Worm (Caenorhabditis elegans) whole organism, L4 larva: ENCODE measurements around the gene srbc-20.

Source experiments
- D1046.2 ChIP-seq: fragments of 200-800 bp; sonication (Bioruptor generic); IDR thresholded peaks from 2 replicates; pipeline ENCODE4 v1.3.6; 2022; ENCODE audit warnings: missing genetic modification characterization, missing compliant biosample characterization
- F10B5.3 ChIP-seq: sonication (generic microtip); optimal IDR thresholded peaks from 2 replicates; lab custom pipeline; 2016; ENCODE audit warnings: mild to moderate bottlenecking, missing genetic modification characterization, missing compliant biosample characterization
- F44E2.7 ChIP-seq: fragments of 200-800 bp; sonication (Bioruptor generic); IDR thresholded peaks from 2 replicates; pipeline ENCODE4 v2.1.2; 2022; ENCODE audit warnings: missing genetic modification characterization, missing compliant biosample characterization
- T26A8.4 ChIP-seq: fragments of 200-800 bp; sonication (Bioruptor generic); IDR thresholded peaks from 2 replicates; pipeline ENCODE4 v1.3.6; 2022; ENCODE audit warnings: missing genetic modification characterization, missing compliant biosample characterization
- Y105C5A.15 ChIP-seq: fragments of 200-800 bp; sonication (Bioruptor generic); IDR thresholded peaks from 2 replicates; pipeline ENCODE4 v1.3.6; 2022; ENCODE audit warnings: missing genetic modification characterization, missing compliant biosample characterization
- Y48G9A.11 ChIP-seq: fragments of 200-800 bp; sonication (Bioruptor generic); IDR thresholded peaks from 2 replicates; pipeline ENCODE4 v1.3.6; 2022; ENCODE audit warnings: missing genetic modification reagents, missing genetic modification characterization, missing compliant biosample characterization
- Y5F2A.4 ChIP-seq: fragments of 200-800 bp; sonication (Bioruptor generic); optimal IDR thresholded peaks from 2 replicates; lab custom pipeline; 2018; ENCODE audit warnings: mild to moderate bottlenecking, missing genetic modification characterization, missing compliant biosample characterization
- ZK337.2 ChIP-seq: fragments of 200-800 bp; sonication (Bioruptor generic); IDR thresholded peaks from 2 replicates; pipeline ENCODE4 v1.3.6; 2022; ENCODE audit warnings: missing genetic modification reagents, missing genetic modification characterization, missing compliant biosample characterization
- ZK546.5 ChIP-seq, 2 experiments: sonication (generic microtip); optimal IDR thresholded peaks; 2 replicates each; lab custom pipeline; 2017; ENCODE audit warnings: missing biosample characterization in 2 of 2, missing genetic modification characterization in 2 of 2
- aly-2 ChIP-seq: sonication (generic microtip); optimal IDR thresholded peaks from 2 replicates; lab custom pipeline; 2018; ENCODE audit warnings: missing biosample characterization, missing genetic modification characterization
- attf-4 ChIP-seq: sonication (generic microtip); optimal IDR thresholded peaks from 3 replicates; lab custom pipeline; 2017; ENCODE audit warnings: missing biosample characterization, missing genetic modification characterization
- ceh-62 ChIP-seq: sonication (generic microtip); optimal IDR thresholded peaks from 2 replicates; lab custom pipeline; 2017; ENCODE audit warnings: missing biosample characterization, missing genetic modification characterization
- ces-1 ChIP-seq: fragments of 150-350 bp; sonication (generic microtip); optimal IDR thresholded peaks from 4 replicates; lab custom pipeline; 2014; ENCODE audit warnings: missing biosample characterization, missing genetic modification reagents, missing genetic modification characterization
- daf-16 ChIP-seq, 3 experiments: sonication (generic microtip); optimal IDR thresholded peaks; 2 replicates each; lab custom pipeline; 2016 to 2017; ENCODE audit warnings: missing genetic modification characterization in 3 of 3, missing genetic modification reagents in 3 of 3, mild to moderate bottlenecking in 2 of 3, missing compliant biosample characterization in 2 of 3, missing biosample characterization in 1 of 3, moderate library complexity in 1 of 3
- dmd-8 ChIP-seq: fragments of 200-800 bp; sonication (Bioruptor generic); IDR thresholded peaks from 2 replicates; pipeline ENCODE4 v1.3.6; 2022; ENCODE audit warnings: missing genetic modification characterization, missing compliant biosample characterization
- dmd-9 ChIP-seq: fragments of 200-800 bp; sonication (Bioruptor generic); IDR thresholded peaks from 2 replicates; pipeline ENCODE4 v1.3.6; 2022; ENCODE audit warnings: missing genetic modification reagents, missing genetic modification characterization, missing compliant biosample characterization
- dpl-1 ChIP-seq: fragments of 150-350 bp; optimal IDR thresholded peaks from 2 replicates; lab custom pipeline; 2014; ENCODE audit warnings: missing biosample characterization, missing genetic modification reagents, missing genetic modification characterization
- duxl-1 ChIP-seq: sonication (generic microtip); optimal IDR thresholded peaks from 2 replicates; lab custom pipeline; 2016; ENCODE audit warnings: mild to moderate bottlenecking, missing genetic modification characterization, moderate library complexity, missing compliant biosample characterization; ENCODE audit not compliant: poor library complexity
- dve-1 ChIP-seq: sonication (generic microtip); optimal IDR thresholded peaks from 2 replicates; lab custom pipeline; 2017; ENCODE audit warnings: antibody characterized with exemption, mild to moderate bottlenecking, missing genetic modification characterization, missing compliant biosample characterization; ENCODE audit not compliant: insufficient read depth
- fos-1 ChIP-seq: fragments of 150-350 bp; optimal IDR thresholded peaks from 2 replicates; lab custom pipeline; 2014; ENCODE audit warnings: missing biosample characterization, missing genetic modification characterization
- gei-8 ChIP-seq: fragments of 200-800 bp; sonication (Bioruptor generic); optimal IDR thresholded peaks from 2 replicates; lab custom pipeline; 2018; ENCODE audit warnings: mild to moderate bottlenecking, missing genetic modification characterization, missing compliant biosample characterization
- hmg-1.1 ChIP-seq: fragments of 200-800 bp; sonication (Bioruptor generic); IDR thresholded peaks from 2 replicates; pipeline ENCODE4 v1.3.6; 2022; ENCODE audit warnings: missing genetic modification reagents, missing genetic modification characterization, missing compliant biosample characterization
- lin-13 ChIP-seq: fragments of 150-350 bp; optimal IDR thresholded peaks from 2 replicates; lab custom pipeline; 2014; ENCODE audit warnings: missing biosample characterization, missing genetic modification reagents, missing genetic modification characterization
- lin-29 ChIP-seq: fragments of 200-800 bp; sonication (Bioruptor generic); IDR thresholded peaks from 2 replicates; pipeline ENCODE4 v1.3.6; 2022; ENCODE audit warnings: missing genetic modification reagents, missing genetic modification characterization, missing compliant biosample characterization
- lin-38 ChIP-seq: fragments of 200-800 bp; sonication (Bioruptor generic); IDR thresholded peaks from 2 replicates; pipeline ENCODE4 v1.3.6; 2022; ENCODE audit warnings: missing genetic modification reagents, missing genetic modification characterization, missing compliant biosample characterization
- lir-3 ChIP-seq: sonication (generic microtip); optimal IDR thresholded peaks from 2 replicates; lab custom pipeline; 2016; ENCODE audit warnings: mild to moderate bottlenecking, missing genetic modification characterization, missing compliant biosample characterization
- lsy-2 ChIP-seq, 2 experiments: fragments of 150-350 bp in 1 of 2; sonication (generic microtip) in 1 of 2; optimal IDR thresholded peaks; 2 replicates each; lab custom pipeline; 2014 to 2017; ENCODE audit warnings: missing biosample characterization in 2 of 2, missing genetic modification characterization in 2 of 2
- mep-1 ChIP-seq: fragments of 150-350 bp; sonication (generic microtip); optimal IDR thresholded peaks from 3 replicates; lab custom pipeline; 2014; ENCODE audit warnings: missing biosample characterization, missing genetic modification characterization
- mxl-2 ChIP-seq: fragments of 200-800 bp; sonication (Bioruptor generic); conservative IDR thresholded peaks from 2 replicates; pipeline ENCODE4 v1.3.6; 2022; ENCODE audit warnings: missing genetic modification reagents, missing genetic modification characterization, missing compliant biosample characterization
- mxl-3 ChIP-seq: fragments of 200-800 bp; sonication (Bioruptor generic); optimal IDR thresholded peaks from 2 replicates; lab custom pipeline; 2018; ENCODE audit warnings: mild to moderate bottlenecking, missing genetic modification characterization, missing compliant biosample characterization
- nhr-10 ChIP-seq: fragments of 150-350 bp; optimal IDR thresholded peaks from 2 replicates; lab custom pipeline; 2014; ENCODE audit warnings: missing biosample characterization, missing genetic modification characterization
- nhr-102 ChIP-seq: sonication (generic microtip); optimal IDR thresholded peaks from 2 replicates; lab custom pipeline; 2016; ENCODE audit warnings: mild to moderate bottlenecking, missing genetic modification characterization, moderate library complexity, missing compliant biosample characterization
- nhr-41 ChIP-seq: fragments of 200-800 bp; sonication (Bioruptor generic); IDR thresholded peaks from 2 replicates; pipeline ENCODE4 v1.3.6; 2022; ENCODE audit warnings: missing genetic modification reagents, missing genetic modification characterization, missing compliant biosample characterization
- nhr-42 ChIP-seq: fragments of 200-800 bp; sonication (Bioruptor generic); IDR thresholded peaks from 2 replicates; pipeline ENCODE4 v1.3.6; 2022; ENCODE audit warnings: missing genetic modification characterization, missing compliant biosample characterization
- nhr-6 ChIP-seq: fragments of 150-350 bp; optimal IDR thresholded peaks from 2 replicates; lab custom pipeline; 2014; ENCODE audit warnings: missing biosample characterization, missing genetic modification characterization
- nhr-76 ChIP-seq: fragments of 150-350 bp; optimal IDR thresholded peaks from 2 replicates; lab custom pipeline; 2014; ENCODE audit warnings: missing biosample characterization, missing genetic modification characterization
- pha-4 ChIP-seq, 2 experiments: fragments of 150-350 bp in 1 of 2; fragments of 200-800 bp in 1 of 2; sonication (Bioruptor generic) in 1 of 2; IDR thresholded peaks in 1 of 2; optimal IDR thresholded peaks in 1 of 2; 2 replicates each; pipeline versions ENCODE4 v1.3.6 to Lab custom; 2014 to 2022; ENCODE audit warnings: missing genetic modification characterization in 2 of 2, missing genetic modification reagents in 2 of 2, missing biosample characterization in 1 of 2, missing compliant biosample characterization in 1 of 2
- rbr-2 ChIP-seq: sonication (generic microtip); optimal IDR thresholded peaks from 2 replicates; lab custom pipeline; 2016; ENCODE audit warnings: missing genotype, missing genetic modification characterization, missing compliant biosample characterization
- skn-1 ChIP-seq: fragments of 150-350 bp; optimal IDR thresholded peaks from 2 replicates; lab custom pipeline; 2014; ENCODE audit warnings: missing biosample characterization, missing genetic modification characterization
- snpc-4 ChIP-seq: fragments of 150-350 bp; optimal IDR thresholded peaks from 2 replicates; lab custom pipeline; 2014; ENCODE audit warnings: missing biosample characterization, missing genetic modification characterization
- spr-3 ChIP-seq: fragments of 200-800 bp; sonication (Bioruptor generic); optimal IDR thresholded peaks from 2 replicates; lab custom pipeline; 2018; ENCODE audit warnings: mild to moderate bottlenecking, missing genetic modification characterization, missing compliant biosample characterization
- tra-1 ChIP-seq: fragments of 200-800 bp; sonication (Bioruptor generic); IDR thresholded peaks from 2 replicates; pipeline ENCODE4 v1.3.6; 2022; ENCODE audit warnings: missing genetic modification reagents, missing genetic modification characterization, missing compliant biosample characterization
- unc-39 ChIP-seq: sonication (generic microtip); optimal IDR thresholded peaks from 2 replicates; lab custom pipeline; 2017; ENCODE audit warnings: missing biosample characterization, missing genetic modification characterization
- unc-62 ChIP-seq, 3 experiments: fragments of 150-350 bp in 1 of 3; sonication (generic microtip); optimal IDR thresholded peaks in 2 of 3; peaks in 1 of 3; 1 replicate in 1 of 3; 2 replicates in 2 of 3; lab custom pipeline; 2014 to 2017; ENCODE audit warnings: missing biosample characterization in 3 of 3, missing genetic modification characterization in 3 of 3, missing genetic modification reagents in 3 of 3, missing genotype in 1 of 3
- vab-7 ChIP-seq: fragments of 200-800 bp; sonication (Bioruptor generic); IDR thresholded peaks from 2 replicates; pipeline ENCODE4 v1.3.6; 2022; ENCODE audit warnings: missing genetic modification reagents, missing genetic modification characterization, missing compliant biosample characterization
- zag-1 ChIP-seq: fragments of 150-350 bp; optimal IDR thresholded peaks from 2 replicates; lab custom pipeline; 2014; ENCODE audit warnings: missing biosample characterization, missing genetic modification characterization
- zfp-3 ChIP-seq: fragments of 200-800 bp; sonication (Bioruptor generic); conservative IDR thresholded peaks from 2 replicates; pipeline ENCODE4 v1.3.6; 2022; ENCODE audit warnings: missing genetic modification reagents, missing genetic modification characterization, missing compliant biosample characterization
- zip-11 ChIP-seq: fragments of 200-800 bp; sonication (Bioruptor generic); IDR thresholded peaks from 2 replicates; pipeline ENCODE4 v1.3.6; 2022; ENCODE audit warnings: missing genetic modification characterization, missing compliant biosample characterization
- zip-2 ChIP-seq: fragments of 150-350 bp; optimal IDR thresholded peaks from 2 replicates; lab custom pipeline; 2014; ENCODE audit warnings: missing biosample characterization, missing genetic modification characterization
- ztf-11 ChIP-seq: fragments of 150-350 bp; optimal IDR thresholded peaks from 2 replicates; lab custom pipeline; 2014; ENCODE audit warnings: missing biosample characterization, missing genetic modification characterization

Gene srbc-20

ce11 chrV:2126996-2127585 is 19.8 kb upstream of the srbc-20 start, which contains the start of gene ldp-1 (continued):
- TF ChIP-seq nhr-10 (tag; lab: Kevin White, UChicago) = no peak
- TF ChIP-seq lin-29 (GFP tag; lab: Robert Waterston, UW) = no peak
- peak in 1 of 2 experiments; percentile 73 for TF ChIP-seq lsy-2 (tag; optimal IDR thresholded peaks at IDR 0.05; lab: Kevin White, UChicago)
- TF ChIP-seq ZK546.5 (tag; optimal IDR thresholded peaks at IDR 0.05; lab: Kevin White, UChicago) = no peak
- TF ChIP-seq zfp-3 (GFP tag; lab: Robert Waterston, UW) = 0 out of 2 replicates have a peak, but pooled peaks have one; percentile 25
- TF ChIP-seq zip-11 (GFP tag; lab: Robert Waterston, UW) = no peak
- TF ChIP-seq dmd-8 (GFP tag; lab: Robert Waterston, UW) = no peak
- TF ChIP-seq Y48G9A.11 (GFP tag; lab: Robert Waterston, UW) = no peak
- TF ChIP-seq duxl-1 (tag; lab: Kevin White, UChicago) = peak; percentile 58
- TF ChIP-seq ces-1 (GFP tag; lab: Kevin White, UChicago) = no peak
- no peak for TF ChIP-seq zag-1
- peak; percentile 78 for TF ChIP-seq dmd-9
- no peak for TF ChIP-seq nhr-42
- TF ChIP-seq ceh-62 (tag; lab: Kevin White, UChicago) = no peak
- TF ChIP-seq attf-4 (tag; lab: Kevin White, UChicago) = no peak
- TF ChIP-seq dpl-1 (GFP tag; lab: Kevin White, UChicago) = peak; percentile 94
- TF ChIP-seq lin-13 = no peak
- peak; percentile 20 for TF ChIP-seq dve-1 (tag; lab: Kevin White, UChicago)
- no peak for TF ChIP-seq lir-3 (tag; lab: Kevin White, UChicago)
- no peak for TF ChIP-seq zip-2
- no peak for TF ChIP-seq Y105C5A.15 (GFP tag; lab: Robert Waterston, UW)
- no peak for TF ChIP-seq D1046.2 (GFP tag; lab: Robert Waterston, UW)
- no peak for TF ChIP-seq nhr-76 (tag; lab: Kevin White, UChicago)
- no peak for TF ChIP-seq nhr-6 (tag; lab: Kevin White, UChicago)
- peak; percentile 78 for TF ChIP-seq ZK337.2 (GFP tag; lab: Robert Waterston, UW)
- TF ChIP-seq fos-1 = no peak
- no peak for TF ChIP-seq gei-8 (GFP tag; lab: Kevin White, UChicago)
- no peak for TF ChIP-seq unc-39 (tag; lab: Kevin White, UChicago)
- no peak for TF ChIP-seq skn-1 (tag; lab: Kevin White, UChicago)
- TF ChIP-seq mxl-3 (GFP tag; lab: Kevin White, UChicago) = no peak
- no peak for TF ChIP-seq aly-2
- no peak for TF ChIP-seq F10B5.3 (tag; lab: Kevin White, UChicago)
- no peak for TF ChIP-seq nhr-41
- no peak for TF ChIP-seq pha-4 (GFP tag; IDR thresholded peaks at IDR 0.05; lab: Robert Waterston, UW)
- TF ChIP-seq pha-4 (tag; optimal IDR thresholded peaks at IDR 0.05; lab: Kevin White, UChicago) = no peak
- no peak for TF ChIP-seq spr-3 (GFP tag; lab: Kevin White, UChicago)
- peak in 1 of 2 experiments; percentile 88 for TF ChIP-seq unc-62 (GFP tag; optimal IDR thresholded peaks at IDR 0.05 in 1 of 2; lab: Kevin White, UChicago)
- no peak for TF ChIP-seq unc-62 (tag; optimal IDR thresholded peaks at IDR 0.05; lab: Kevin White, UChicago)
- no peak for TF ChIP-seq snpc-4 (tag; lab: Kevin White, UChicago)
- no peak for TF ChIP-seq nhr-102
- TF ChIP-seq T26A8.4 = peak; percentile 56; the same call in 1 of the 2 replicates
- TF ChIP-seq ztf-11 (tag; lab: Kevin White, UChicago) = no peak
- TF ChIP-seq Y5F2A.4 (GFP tag; lab: Kevin White, UChicago) = no peak
- TF ChIP-seq rbr-2 (tag; lab: Kevin White, UChicago) = peak; percentile 13
- no peak for TF ChIP-seq vab-7
- no peak for TF ChIP-seq F44E2.7 (GFP tag; lab: Robert Waterston, UW)
- TF ChIP-seq mep-1 (tag; lab: Kevin White, UChicago) = peak; percentile 10
- no peak for TF ChIP-seq hmg-1.1
- no peak for TF ChIP-seq mxl-2 (GFP tag; lab: Robert Waterston, UW)
- no peak for TF ChIP-seq tra-1 (GFP tag; lab: Robert Waterston, UW)
- no peak for TF ChIP-seq daf-16 (GFP tag; optimal IDR thresholded peaks at IDR 0.05; lab: Kevin White, UChicago)
- TF ChIP-seq daf-16 (tag; optimal IDR thresholded peaks at IDR 0.05; lab: Kevin White, UChicago) = no peak
- TF ChIP-seq lin-38 = peak; percentile 64
